Worm (Caenorhabditis elegans) whole organism, L4 larva: ENCODE results near the gene slc-25A29.

Experiments used
- F37D6.2 ChIP-seq: sonication (generic microtip); optimal IDR thresholded peaks from 2 replicates; lab custom pipeline; 2016; ENCODE audit warnings: mild to moderate bottlenecking, missing genetic modification characterization, missing compliant biosample characterization
- Y105C5A.15 ChIP-seq: fragments of 200-800 bp; sonication (Bioruptor generic); IDR thresholded peaks from 2 replicates; pipeline ENCODE4 v1.3.6; 2022; ENCODE audit warnings: missing genetic modification characterization, missing compliant biosample characterization
- ZK546.5 ChIP-seq, 2 experiments: sonication (generic microtip); optimal IDR thresholded peaks; 2 replicates each; lab custom pipeline; 2017; ENCODE audit warnings: missing biosample characterization in 2 of 2, missing genetic modification characterization in 2 of 2
- dmd-6 ChIP-seq: fragments of 200-800 bp; sonication (Bioruptor generic); IDR thresholded peaks from 2 replicates; pipeline ENCODE4 v1.3.6; 2022; ENCODE audit warnings: missing genetic modification reagents, missing genetic modification characterization, missing compliant biosample characterization
- duxl-1 ChIP-seq: sonication (generic microtip); optimal IDR thresholded peaks from 2 replicates; lab custom pipeline; 2016; ENCODE audit warnings: mild to moderate bottlenecking, missing genetic modification characterization, moderate library complexity, missing compliant biosample characterization; ENCODE audit not compliant: poor library complexity
- fos-1 ChIP-seq: fragments of 150-350 bp; optimal IDR thresholded peaks from 2 replicates; lab custom pipeline; 2014; ENCODE audit warnings: missing biosample characterization, missing genetic modification characterization
- lir-3 ChIP-seq: sonication (generic microtip); optimal IDR thresholded peaks from 2 replicates; lab custom pipeline; 2016; ENCODE audit warnings: mild to moderate bottlenecking, missing genetic modification characterization, missing compliant biosample characterization
- lsy-2 ChIP-seq, 2 experiments: fragments of 150-350 bp in 1 of 2; sonication (generic microtip) in 1 of 2; optimal IDR thresholded peaks; 2 replicates each; lab custom pipeline; 2014 to 2017; ENCODE audit warnings: missing biosample characterization in 2 of 2, missing genetic modification characterization in 2 of 2
- nhr-11 ChIP-seq: fragments of 150-350 bp; optimal IDR thresholded peaks from 2 replicates; lab custom pipeline; 2014; ENCODE audit warnings: missing biosample characterization, missing genetic modification characterization
- nhr-76 ChIP-seq: fragments of 150-350 bp; optimal IDR thresholded peaks from 2 replicates; lab custom pipeline; 2014; ENCODE audit warnings: missing biosample characterization, missing genetic modification characterization
- nhr-77 ChIP-seq: fragments of 150-350 bp; optimal IDR thresholded peaks from 2 replicates; lab custom pipeline; 2014; ENCODE audit warnings: missing biosample characterization, missing genetic modification characterization
- snpc-1.2 ChIP-seq: fragments of 200-800 bp; sonication (Bioruptor generic); IDR thresholded peaks from 2 replicates; pipeline ENCODE4 v1.3.6; 2022; ENCODE audit warnings: missing genetic modification reagents, missing genetic modification characterization, missing compliant biosample characterization
- zag-1 ChIP-seq: fragments of 150-350 bp; optimal IDR thresholded peaks from 2 replicates; lab custom pipeline; 2014; ENCODE audit warnings: missing biosample characterization, missing genetic modification characterization

ce11 chrV:14650631-14651030 lies 7.3 kb downstream of the slc-25A29 start:
- TF ChIP-seq zag-1 (tag; lab: Kevin White, UChicago): no peak
- no peak for TF ChIP-seq nhr-11 (tag; lab: Kevin White, UChicago)
- TF ChIP-seq Y105C5A.15: no peak
- TF ChIP-seq fos-1 (tag; lab: Kevin White, UChicago): no peak
- no peak for TF ChIP-seq ZK546.5 (tag; optimal IDR thresholded peaks at IDR 0.05; lab: Kevin White, UChicago)
- no peak for TF ChIP-seq nhr-76
- no peak for TF ChIP-seq dmd-6 (GFP tag; lab: Robert Waterston, UW)
- TF ChIP-seq snpc-1.2 (GFP tag; lab: Robert Waterston, UW): no peak
- TF ChIP-seq F37D6.2 (tag; lab: Kevin White, UChicago): no peak
- no peak for TF ChIP-seq duxl-1 (tag; lab: Kevin White, UChicago)
- TF ChIP-seq lsy-2 (tag; optimal IDR thresholded peaks at IDR 0.05; lab: Kevin White, UChicago): no peak
- TF ChIP-seq lir-3 (tag; lab: Kevin White, UChicago): no peak
- no peak for TF ChIP-seq nhr-77 (tag; lab: Kevin White, UChicago)
